Worm (Caenorhabditis elegans) whole organism, young adult: ENCODE measurements around the gene F44F4.3.
A peak's percentile ranks its signal among the peaks of the same experiment; 100 is the strongest.

Experiments
- B0261.1 ChIP-seq: sonication (generic microtip); optimal IDR thresholded peaks from 2 replicates; lab custom pipeline; 2016; ENCODE audit warnings: mild to moderate bottlenecking, missing genetic modification characterization, moderate library complexity, missing compliant biosample characterization
- C17E4.6 ChIP-seq: fragments of 200-800 bp; sonication (Bioruptor generic); IDR thresholded peaks from 2 replicates; pipeline ENCODE4 v1.3.6; 2022; ENCODE audit warnings: missing genetic modification reagents, missing genetic modification characterization, missing compliant biosample characterization
- F10E7.11 ChIP-seq: sonication (generic microtip); optimal IDR thresholded peaks from 2 replicates; lab custom pipeline; 2017; ENCODE audit warnings: mild to moderate bottlenecking, missing genetic modification characterization, moderate library complexity, missing compliant biosample characterization
- F22D6.2 ChIP-seq: sonication (generic microtip); optimal IDR thresholded peaks from 2 replicates; lab custom pipeline; 2016; ENCODE audit warnings: mild to moderate bottlenecking, missing genetic modification characterization, missing compliant biosample characterization
- F33H1.4 ChIP-seq: fragments of 200-800 bp; sonication (Bioruptor generic); IDR thresholded peaks from 2 replicates; pipeline ENCODE4 v1.3.6; 2022; ENCODE audit warnings: missing genetic modification reagents, missing genetic modification characterization, missing compliant biosample characterization
- F55B11.4 ChIP-seq: sonication (generic microtip); optimal IDR thresholded peaks from 2 replicates; lab custom pipeline; 2016; ENCODE audit warnings: missing compliant biosample characterization, missing genetic modification characterization, borderline replicate concordance; ENCODE audit not compliant: insufficient read depth
- K12H6.12 ChIP-seq: fragments of 200-800 bp; sonication (Bioruptor generic); optimal IDR thresholded peaks from 2 replicates; lab custom pipeline; 2018; ENCODE audit warnings: mild to moderate bottlenecking, missing genetic modification characterization, missing compliant biosample characterization
- T26A5.8 ChIP-seq: sonication (generic microtip); optimal IDR thresholded peaks from 2 replicates; lab custom pipeline; 2016; ENCODE audit warnings: missing genetic modification characterization, missing compliant biosample characterization
- Y79H2A.3 ChIP-seq: fragments of 200-800 bp; sonication (Bioruptor generic); conservative IDR thresholded peaks from 2 replicates; pipeline ENCODE4 v1.3.6; 2022; ENCODE audit warnings: missing genetic modification reagents, missing genetic modification characterization, missing compliant biosample characterization
- ZK185.1 ChIP-seq: sonication (generic microtip); optimal IDR thresholded peaks from 2 replicates; lab custom pipeline; 2016; ENCODE audit warnings: mild to moderate bottlenecking, missing genetic modification characterization, missing compliant biosample characterization; ENCODE audit not compliant: poor library complexity, severe bottlenecking
- akir-1 ChIP-seq: fragments of 200-800 bp; sonication (Bioruptor generic); optimal IDR thresholded peaks from 2 replicates; lab custom pipeline; 2018; ENCODE audit warnings: mild to moderate bottlenecking, missing genetic modification characterization, moderate library complexity, missing compliant biosample characterization
- ama-1 ChIP-seq, 3 experiments: fragments of 150-350 bp in 1 of 3; sonication (generic microtip) in 2 of 3; optimal IDR thresholded peaks; 2 replicates each; lab custom pipeline; 2014 to 2018; ENCODE audit warnings: missing biosample characterization in 2 of 3, missing genetic modification characterization in 2 of 3, missing genetic modification reagents in 2 of 3
- aptf-2 ChIP-seq: fragments of 200-800 bp; sonication (Bioruptor generic); conservative IDR thresholded peaks from 2 replicates; pipeline ENCODE4 v1.3.6; 2022; ENCODE audit warnings: missing genetic modification reagents, missing genetic modification characterization, missing compliant biosample characterization
- atf-7 ChIP-seq: sonication (generic microtip); optimal IDR thresholded peaks from 2 replicates; lab custom pipeline; 2017; ENCODE audit warnings: mild to moderate bottlenecking, missing genetic modification characterization, missing compliant biosample characterization
- athp-1 ChIP-seq: sonication (generic microtip); optimal IDR thresholded peaks from 2 replicates; lab custom pipeline; 2017; ENCODE audit warnings: mild to moderate bottlenecking, missing genetic modification characterization, missing compliant biosample characterization
- bed-2 ChIP-seq: fragments of 200-800 bp; sonication (Bioruptor generic); IDR thresholded peaks from 2 replicates; pipeline ENCODE4 v1.3.6; 2022; ENCODE audit warnings: missing genetic modification reagents, missing genetic modification characterization, missing compliant biosample characterization
- ccch-3 ChIP-seq: fragments of 200-800 bp; sonication (Bioruptor generic); optimal IDR thresholded peaks from 2 replicates; lab custom pipeline; 2018; ENCODE audit warnings: mild to moderate bottlenecking, missing genetic modification characterization, missing compliant biosample characterization
- ceh-58 ChIP-seq: fragments of 200-800 bp; sonication (Bioruptor generic); IDR thresholded peaks from 2 replicates; pipeline ENCODE4 v1.3.6; 2022; ENCODE audit warnings: missing genetic modification characterization, missing compliant biosample characterization
- ceh-79 ChIP-seq: sonication (generic microtip); optimal IDR thresholded peaks from 2 replicates; lab custom pipeline; 2017; ENCODE audit warnings: mild to moderate bottlenecking, missing genetic modification characterization, missing compliant biosample characterization
- ceh-91 ChIP-seq: fragments of 200-800 bp; sonication (Bioruptor generic); IDR thresholded peaks from 2 replicates; pipeline ENCODE4 v1.3.6; 2022; ENCODE audit warnings: missing genetic modification reagents, missing genetic modification characterization, missing compliant biosample characterization
- die-1 ChIP-seq: sonication (generic microtip); optimal IDR thresholded peaks from 2 replicates; lab custom pipeline; 2016; ENCODE audit warnings: missing genotype, mild to moderate bottlenecking, missing genetic modification characterization, missing compliant biosample characterization
- dox-1 ChIP-seq: fragments of 200-800 bp; sonication (Bioruptor generic); IDR thresholded peaks from 2 replicates; pipeline ENCODE4 v1.3.6; 2022; ENCODE audit warnings: missing genetic modification reagents, missing genetic modification characterization, missing compliant biosample characterization
- dpff-1 ChIP-seq: sonication (generic microtip); optimal IDR thresholded peaks from 2 replicates; lab custom pipeline; 2017; ENCODE audit warnings: mild to moderate bottlenecking, missing genetic modification characterization, missing compliant biosample characterization
- egl-18 ChIP-seq: fragments of 200-800 bp; sonication (Bioruptor generic); IDR thresholded peaks from 2 replicates; pipeline ENCODE4 v1.3.6; 2022; ENCODE audit warnings: missing genetic modification reagents, missing genetic modification characterization, missing compliant biosample characterization
- egl-44 ChIP-seq: fragments of 200-800 bp; sonication (Bioruptor generic); IDR thresholded peaks from 2 replicates; pipeline ENCODE4 v1.3.6; 2022; ENCODE audit warnings: missing genetic modification reagents, missing genetic modification characterization, missing compliant biosample characterization
- ekl-4 ChIP-seq: fragments of 200-800 bp; sonication (Bioruptor generic); IDR thresholded peaks from 2 replicates; pipeline ENCODE4 v1.3.6; 2022; ENCODE audit warnings: missing genetic modification reagents, missing genetic modification characterization, missing compliant biosample characterization
- hlh-26 ChIP-seq: fragments of 200-800 bp; sonication (Bioruptor generic); conservative IDR thresholded peaks from 2 replicates; pipeline ENCODE4 v1.3.6; 2022; ENCODE audit warnings: missing genetic modification reagents, missing genetic modification characterization, missing compliant biosample characterization
- hrde-1 ChIP-seq: sonication (generic microtip); optimal IDR thresholded peaks from 2 replicates; lab custom pipeline; 2016; ENCODE audit warnings: missing genetic modification characterization, mild to moderate bottlenecking, missing compliant biosample characterization, moderate library complexity, missing genotype, missing genetic modification reagents, borderline replicate concordance
- hsf-1 ChIP-seq: fragments of 200-800 bp; sonication (Bioruptor generic); IDR thresholded peaks from 2 replicates; pipeline ENCODE4 v1.3.6; 2022; ENCODE audit warnings: missing genetic modification reagents, missing genetic modification characterization, missing compliant biosample characterization
- lag-1 ChIP-seq: fragments of 200-800 bp; sonication (Bioruptor generic); IDR thresholded peaks from 2 replicates; pipeline ENCODE4 v1.3.6; 2022; ENCODE audit warnings: missing genetic modification reagents, missing genetic modification characterization, missing compliant biosample characterization
- lin-40 ChIP-seq: sonication (generic microtip); optimal IDR thresholded peaks from 2 replicates; lab custom pipeline; 2016; ENCODE audit warnings: missing genetic modification characterization, mild to moderate bottlenecking, missing compliant biosample characterization, missing genotype, missing genetic modification reagents
- lir-1 ChIP-seq: fragments of 200-800 bp; sonication (Bioruptor generic); conservative IDR thresholded peaks from 2 replicates; pipeline ENCODE4 v1.3.6; 2022; ENCODE audit warnings: missing genetic modification reagents, missing genetic modification characterization, missing compliant biosample characterization
- lsy-27 ChIP-seq: sonication (generic microtip); optimal IDR thresholded peaks from 2 replicates; lab custom pipeline; 2017; ENCODE audit warnings: missing genetic modification characterization, mild to moderate bottlenecking, missing compliant biosample characterization, antibody characterized with exemption, missing genotype, borderline replicate concordance; ENCODE audit not compliant: insufficient read depth
- madf-6 ChIP-seq: fragments of 200-800 bp; sonication (Bioruptor generic); IDR thresholded peaks from 2 replicates; pipeline ENCODE4 v1.3.6; 2022; ENCODE audit warnings: missing genetic modification reagents, missing genetic modification characterization, missing compliant biosample characterization
- mel-28 ChIP-seq: sonication (generic microtip); optimal IDR thresholded peaks from 2 replicates; lab custom pipeline; 2016; ENCODE audit warnings: borderline replicate concordance, mild to moderate bottlenecking, missing genetic modification characterization, missing compliant biosample characterization
- nfyb-1 ChIP-seq: fragments of 200-800 bp; sonication (Bioruptor generic); IDR thresholded peaks from 2 replicates; pipeline ENCODE4 v1.3.6; 2022; ENCODE audit warnings: missing genetic modification reagents, missing genetic modification characterization, missing compliant biosample characterization
- snpc-3.4 ChIP-seq: sonication (generic microtip); optimal IDR thresholded peaks from 2 replicates; lab custom pipeline; 2017; ENCODE audit warnings: missing genetic modification characterization, mild to moderate bottlenecking, missing compliant biosample characterization, antibody characterized with exemption, moderate library complexity, missing genotype, missing genetic modification reagents
- sptf-2 ChIP-seq: fragments of 200-800 bp; sonication (Bioruptor generic); optimal IDR thresholded peaks from 2 replicates; lab custom pipeline; 2018; ENCODE audit warnings: mild to moderate bottlenecking, missing genetic modification characterization, missing compliant biosample characterization
- tbx-9 ChIP-seq: sonication (generic microtip); optimal IDR thresholded peaks from 2 replicates; lab custom pipeline; 2016; ENCODE audit warnings: borderline replicate concordance, missing genetic modification characterization, inconsistent platforms, missing compliant biosample characterization
- unc-62 ChIP-seq: fragments of 150-350 bp; optimal IDR thresholded peaks from 2 replicates; lab custom pipeline; 2014; ENCODE audit warnings: missing biosample characterization, missing genetic modification reagents, missing genetic modification characterization
- zfh-2 ChIP-seq: fragments of 200-800 bp; sonication (Bioruptor generic); conservative IDR thresholded peaks from 2 replicates; pipeline ENCODE4 v1.3.6; 2022; ENCODE audit warnings: missing genetic modification reagents, missing genetic modification characterization, missing compliant biosample characterization
- zim-3 ChIP-seq: sonication (generic microtip); optimal IDR thresholded peaks from 2 replicates; lab custom pipeline; 2017; ENCODE audit warnings: mild to moderate bottlenecking, missing genetic modification characterization, moderate library complexity, missing compliant biosample characterization
- ztf-18 ChIP-seq: sonication (generic microtip); optimal IDR thresholded peaks from 2 replicates; lab custom pipeline; 2016; ENCODE audit warnings: missing genotype, mild to moderate bottlenecking, missing genetic modification characterization, missing compliant biosample characterization
- ztf-26 ChIP-seq: sonication (generic microtip); optimal IDR thresholded peaks from 2 replicates; lab custom pipeline; 2017; ENCODE audit warnings: missing genetic modification characterization, missing compliant biosample characterization
- ztf-28 ChIP-seq: fragments of 200-800 bp; sonication (Bioruptor generic); IDR thresholded peaks from 2 replicates; pipeline ENCODE4 v1.3.6; 2022; ENCODE audit warnings: missing genetic modification reagents, missing genetic modification characterization, missing compliant biosample characterization
- ztf-3 ChIP-seq: fragments of 200-800 bp; sonication (Bioruptor generic); optimal IDR thresholded peaks from 2 replicates; lab custom pipeline; 2018; ENCODE audit warnings: mild to moderate bottlenecking, missing genetic modification characterization, missing compliant biosample characterization

F44F4.3 gene

DNA sequence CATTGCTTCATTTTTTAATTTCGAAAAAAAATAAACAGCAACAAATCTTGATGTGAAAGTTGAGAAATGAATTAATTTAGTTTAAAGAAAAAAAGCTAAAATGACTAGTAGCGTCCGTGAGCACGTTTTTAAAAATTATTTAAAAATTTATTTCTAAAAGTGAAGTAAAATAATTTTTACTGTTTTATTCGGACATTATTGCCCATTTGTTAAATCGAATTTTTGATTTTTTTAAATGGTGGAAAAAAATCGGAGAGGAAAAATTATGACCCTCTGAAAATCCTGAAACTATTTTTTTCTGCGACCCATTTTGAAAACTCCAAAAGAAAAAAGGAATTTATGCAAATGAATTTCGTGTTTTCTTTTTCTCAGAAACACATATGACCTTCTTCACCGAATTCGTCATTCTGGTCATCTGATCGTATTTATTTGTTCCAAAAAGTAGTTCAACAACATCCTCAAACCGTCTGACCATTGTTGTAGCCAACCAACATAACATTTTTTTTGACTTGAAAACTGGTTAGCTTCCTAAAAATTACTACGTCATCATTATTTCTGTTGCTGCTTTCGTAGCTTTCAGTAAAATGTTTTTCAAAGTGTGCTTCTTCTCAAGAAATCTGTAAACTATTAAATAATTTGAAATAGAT is at the start of gene F44F4.3:
TSS of gene F44F4.3 (minus strand) at position 51 of the 647 bp plus-strand sequence.
- TF ChIP-seq snpc-3.4 (tag; lab: Kevin White, UChicago) (no peak), tbx-9 (tag; lab: Kevin White, UChicago) (no peak), dox-1 (GFP tag; lab: Robert Waterston, UW) (no peak), atf-7 (no peak), C17E4.6 (no peak), die-1 (tag; lab: Kevin White, UChicago) (no peak), ccch-3 (GFP tag; lab: Kevin White, UChicago) (no peak), F10E7.11 (tag; lab: Kevin White, UChicago) (no peak), ZK185.1 (tag; lab: Kevin White, UChicago) (no peak), zim-3 (no peak), akir-1 (GFP tag; lab: Kevin White, UChicago) (no peak), dpff-1 (no peak), madf-6 (GFP tag; lab: Robert Waterston, UW) (no peak), F22D6.2 (tag; lab: Kevin White, UChicago) (no peak)
- TF ChIP-seq, all 124 proteins: peak for 0

DNA sequence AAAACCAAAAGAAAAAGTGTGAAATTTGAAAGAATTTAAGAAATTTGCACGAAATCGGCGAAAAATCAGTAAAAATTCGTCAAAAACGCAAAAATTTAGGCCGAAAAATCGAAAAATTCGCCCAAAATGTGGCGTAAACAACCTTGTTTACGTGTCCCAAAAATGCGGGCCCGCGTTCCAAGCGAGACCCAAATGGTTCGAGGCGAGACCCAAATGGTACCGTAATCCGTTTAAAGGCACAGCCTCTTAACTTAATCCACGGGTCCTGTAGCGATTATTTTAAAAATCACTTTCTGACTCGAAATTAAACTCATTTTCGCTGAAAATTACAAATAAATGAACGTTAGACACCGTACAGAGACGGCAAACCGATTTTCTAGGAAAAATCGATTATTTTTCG is 49.6 kb upstream of the F44F4.3 start:
- TF ChIP-seq ceh-58 (no peak), F33H1.4 (GFP tag; lab: Robert Waterston, UW) (peak; percentile 97), nfyb-1 (GFP tag; lab: Robert Waterston, UW) (peak; percentile 58; the same call in 1 of the 2 replicates), B0261.1 (tag; lab: Kevin White, UChicago) (no peak), ztf-28 (GFP tag; lab: Robert Waterston, UW) (peak; percentile 87), K12H6.12 (no peak), T26A5.8 (tag; lab: Kevin White, UChicago) (no peak), ekl-4 (GFP tag; lab: Robert Waterston, UW) (no peak), aptf-2 (GFP tag; lab: Robert Waterston, UW) (no peak), zim-3 (no peak), athp-1 (no peak), ztf-18 (tag; lab: Kevin White, UChicago) (no peak), sptf-2 (GFP tag; lab: Kevin White, UChicago) (no peak), ztf-26 (tag; lab: Kevin White, UChicago) (no peak), Y79H2A.3 (peak; percentile 81), mel-28 (no peak), ztf-3 (GFP tag; lab: Kevin White, UChicago) (no peak), bed-2 (GFP tag; lab: Robert Waterston, UW) (no peak), dpff-1 (no peak), hsf-1 (GFP tag; lab: Robert Waterston, UW) (peak; percentile 69), akir-1 (GFP tag; lab: Kevin White, UChicago) (no peak), zfh-2 (GFP tag; lab: Robert Waterston, UW) (no peak), ceh-91 (peak; percentile 92), lir-1 (GFP tag; lab: Robert Waterston, UW) (no peak), ama-1 (optimal IDR thresholded peaks at IDR 0.05; lab: Kevin White, UChicago) (no peak), ama-1 (GFP tag; optimal IDR thresholded peaks at IDR 0.05; lab: Kevin White, UChicago) (no peak), egl-44 (GFP tag; lab: Robert Waterston, UW) (no peak), ceh-79 (tag; lab: Kevin White, UChicago) (no peak), hlh-26 (GFP tag; lab: Robert Waterston, UW) (no peak), egl-18 (no peak), lag-1 (GFP tag; lab: Robert Waterston, UW) (no peak), snpc-3.4 (tag; lab: Kevin White, UChicago) (peak; percentile 54), unc-62 (no peak), lin-40 (tag; lab: Kevin White, UChicago) (no peak), hrde-1 (tag; lab: Kevin White, UChicago) (no peak), lsy-27 (tag; lab: Kevin White, UChicago) (no peak), F55B11.4 (tag; lab: Kevin White, UChicago) (no peak)
